Worm (Caenorhabditis elegans) whole organism, midembryonic: Measurements from ENCODE around the gene srh-7.

Experiments
- T22C8.4 ChIP-seq: fragments of 200-800 bp; sonication (Bioruptor generic); IDR thresholded peaks from 2 replicates; pipeline ENCODE4 v1.3.6; 2022; ENCODE audit warnings: missing genetic modification characterization, missing compliant biosample characterization
- flt-1 ChIP-seq: fragments of 200-800 bp; sonication (Bioruptor generic); IDR thresholded peaks from 2 replicates; pipeline ENCODE4 v1.3.6; 2022; ENCODE audit warnings: missing genetic modification characterization, missing compliant biosample characterization
- klf-2 ChIP-seq: fragments of 200-800 bp; sonication (Bioruptor generic); conservative IDR thresholded peaks from 2 replicates; pipeline ENCODE4 v1.3.6; 2022; ENCODE audit warnings: missing genetic modification reagents, missing genetic modification characterization, missing compliant biosample characterization
- med-1 ChIP-seq: sonication (generic microtip); optimal IDR thresholded peaks from 2 replicates; lab custom pipeline; 2017; ENCODE audit warnings: missing genetic modification characterization, mild to moderate bottlenecking, missing compliant biosample characterization, antibody characterized with exemption, missing genetic modification reagents; ENCODE audit not compliant: insufficient read depth
- tab-1 ChIP-seq: fragments of 200-800 bp; sonication (Bioruptor generic); IDR thresholded peaks from 2 replicates; pipeline ENCODE4 v1.3.6; 2022; ENCODE audit warnings: missing genetic modification characterization, missing compliant biosample characterization

DNA sequence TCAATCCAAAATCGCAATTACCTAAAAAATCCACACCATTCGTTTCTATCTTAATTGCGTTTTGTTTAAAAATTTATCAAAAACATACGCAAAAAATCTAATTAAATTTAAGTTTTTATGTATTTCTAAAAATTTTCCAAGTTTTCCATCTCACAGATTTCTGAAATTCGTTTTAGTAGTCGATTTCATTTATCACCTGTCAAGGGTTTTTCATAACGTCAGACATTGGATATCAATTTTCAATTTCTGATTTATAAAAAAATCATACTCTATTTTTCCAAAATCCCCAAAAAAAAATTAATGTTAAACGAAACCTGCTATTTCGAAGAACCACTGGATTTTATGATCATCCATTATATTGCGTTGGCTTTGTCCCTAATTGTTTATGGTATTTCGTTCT lies 2.1 kb downstream of the srh-7 start, which contains the start of gene srh-4:
- TF ChIP-seq flt-1 (GFP tag; lab: Robert Waterston, UW) (no peak), tab-1 (GFP tag; lab: Robert Waterston, UW) (no peak), klf-2 (no peak), med-1 (GFP tag; lab: Kevin White, UChicago) (no peak), T22C8.4 (no peak)
